Fruit fly (Drosophila melanogaster): Measurements from ENCODE around the gene CG1792.

The CG1792 gene

DNA sequence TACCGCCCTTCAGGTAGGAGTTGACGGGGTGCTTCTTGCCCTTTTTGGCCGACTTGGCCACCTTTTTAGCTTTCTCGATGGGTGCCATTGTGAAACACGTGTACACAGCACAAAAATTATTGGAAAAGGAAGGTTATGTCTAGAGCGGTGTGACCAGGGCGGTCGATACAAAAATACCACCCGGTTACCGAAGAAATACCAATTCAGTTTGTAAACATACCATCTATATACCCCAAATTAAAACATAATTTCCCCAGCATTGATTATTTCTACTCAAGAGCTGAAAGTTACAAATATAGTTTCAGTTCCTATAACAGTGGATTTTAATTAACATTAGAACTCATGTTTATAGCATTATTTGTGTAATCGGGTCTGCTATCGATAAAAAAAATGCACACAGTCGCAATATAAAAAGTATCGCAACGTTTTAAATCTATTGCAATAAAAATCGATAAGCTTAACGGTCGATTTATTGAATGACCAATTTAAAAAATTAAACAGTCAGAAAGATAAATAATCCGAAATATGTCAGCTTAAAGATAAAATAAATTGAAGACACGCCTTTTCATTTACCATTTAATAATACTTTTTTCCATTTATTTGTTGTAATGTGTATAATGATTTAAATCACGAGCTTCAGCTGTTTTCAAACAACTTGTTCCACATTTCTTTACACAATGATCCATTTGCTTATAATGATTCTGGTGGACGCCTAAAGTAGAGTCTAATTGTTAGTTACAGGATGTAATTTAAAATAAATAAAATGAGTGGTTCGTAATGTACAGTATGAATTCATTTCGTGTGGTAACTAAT lies 19.8 kb upstream of the CG1792 start, which contains the start of gene RpL6 (continued):
- TF ChIP-seq vvl (GFP tag; IDR thresholded peaks at IDR 0.05) (0 out of 2 replicates have a peak, but pooled peaks have one; percentile 7), CG4617 (GFP tag; optimal IDR thresholded peaks at IDR 0.05; ENCODE audit: borderline replicate concordance) (peak; percentile 53), ham (GFP tag; IDR thresholded peaks at IDR 0.05) (no peak), sqz (GFP tag; optimal IDR thresholded peaks at IDR 0.05) (no peak), chn (GFP tag; optimal IDR thresholded peaks at IDR 0.05) (no peak), CG10431 (GFP tag; optimal IDR thresholded peaks at IDR 0.05) (no peak), toy (GFP tag; IDR thresholded peaks at IDR 0.05) (no peak), CG6791 (GFP tag; IDR thresholded peaks at IDR 0.05; ENCODE audit: partially characterized antibody) (peak; percentile 84), CG10462 (GFP tag; optimal IDR thresholded peaks at IDR 0.05) (no peak), CG4328 (GFP tag; optimal IDR thresholded peaks at IDR 0.05) (peak; percentile 12), D19A (tag; optimal IDR thresholded peaks at IDR 0.05) (no peak), CG30403 (GFP tag; optimal IDR thresholded peaks at IDR 0.05) (peak; percentile 21), CG10321 (GFP tag; IDR thresholded peaks at IDR 0.05) (no peak), MTF-1 (GFP tag; optimal IDR thresholded peaks at IDR 0.05; ENCODE audit: borderline replicate concordance) (no peak), CG10366 (GFP tag; IDR thresholded peaks at IDR 0.05) (no peak), CG14860 (GFP tag; IDR thresholded peaks at IDR 0.05; ENCODE audit: partially characterized antibody) (peak; percentile 78), Neu2 (GFP tag; optimal IDR thresholded peaks at IDR 0.05; ENCODE audit: borderline replicate concordance) (no peak), Pdp1 (GFP tag; optimal IDR thresholded peaks at IDR 0.05) (peak in 1 of 2 experiments; percentile 67), wek (GFP tag; optimal IDR thresholded peaks at IDR 0.05) (peak; percentile 41), lmd (GFP tag; IDR thresholded peaks at IDR 0.05) (no peak), mam (GFP tag; optimal IDR thresholded peaks at IDR 0.05) (no peak), CG11093 (GFP tag; IDR thresholded peaks at IDR 0.05) (no peak), scrt (GFP tag; optimal IDR thresholded peaks at IDR 0.05) (no peak), pnt (GFP tag; optimal IDR thresholded peaks at IDR 0.05) (no peak), CG30431 (GFP tag; optimal IDR thresholded peaks at IDR 0.05) (no peak), CG11085 (GFP tag; IDR thresholded peaks at IDR 0.05) (no peak), stwl (tag; optimal IDR thresholded peaks at IDR 0.05) (peak; percentile 86), CG31441 (GFP tag; IDR thresholded peaks at IDR 0.05) (no peak), CG15601 (tag; optimal IDR thresholded peaks at IDR 0.05) (peak; percentile 54), stc (GFP tag; IDR thresholded peaks at IDR 0.05) (no peak; the same call in 1 of the 2 replicates), Med (GFP tag) (peak; percentile 82), CG3726 (GFP tag; IDR thresholded peaks at IDR 0.05) (no peak), onecut (GFP tag; IDR thresholded peaks at IDR 0.05) (peak; percentile 42; the same call in 1 of the 2 replicates), ttk (GFP tag; IDR thresholded peaks at IDR 0.05) (no peak), CG4424 (GFP tag; optimal IDR thresholded peaks at IDR 0.05) (no peak), odd (GFP tag; optimal IDR thresholded peaks at IDR 0.05) (no peak), tll (GFP tag; optimal IDR thresholded peaks at IDR 0.05) (no peak), wor (GFP tag; IDR thresholded peaks at IDR 0.05) (no peak), CG3065 (GFP tag; optimal IDR thresholded peaks at IDR 0.05) (no peak), CG32532 (GFP tag; IDR thresholded peaks at IDR 0.05) (peak; percentile 43), tap (tag; optimal IDR thresholded peaks at IDR 0.05) (peak; percentile 29), CG2678 (tag; optimal IDR thresholded peaks at IDR 0.05) (peak; percentile 25), lola (GFP tag; optimal IDR thresholded peaks at IDR 0.05) (peak in 1 of 3 experiments; percentile 13), Elba2 (GFP tag; optimal IDR thresholded peaks at IDR 0.05) (no peak), run (tag; optimal IDR thresholded peaks at IDR 0.05) (no peak), Dfd (GFP tag; optimal IDR thresholded peaks at IDR 0.05) (no peak)

Measured in whole organism, embryonic.